Fruit fly (Drosophila melanogaster) whole organism, embryonic: Measurements from ENCODE around the gene Tbcc.

ENCODE experiments used
- Atf-2 ChIP-seq: fragments of 200-800 bp; sonication (Bioruptor generic); optimal IDR thresholded peaks from 2 replicates; lab custom pipeline; 2016; ENCODE audit warnings: missing biosample characterization, missing genetic modification characterization
- Blimp-1 ChIP-seq: fragments of 200-800 bp; sonication (Bioruptor generic); optimal IDR thresholded peaks from 3 replicates; lab custom pipeline; 2018; ENCODE audit warnings: missing biosample characterization, missing genetic modification characterization, mild to moderate bottlenecking, moderate library complexity, missing genetic modification reagents
- CG1024 ChIP-seq: fragments of 200-800 bp; sonication (Bioruptor generic); IDR thresholded peaks from 2 replicates; pipeline ENCODE4 v1.3.6; 2022; ENCODE audit warnings: missing biosample characterization, missing genetic modification characterization
- CG11560 ChIP-seq: fragments of 200-800 bp; sonication (Bioruptor generic); IDR thresholded peaks from 3 replicates; pipeline ENCODE4 v1.3.6; 2022; ENCODE audit warnings: missing biosample characterization, missing genetic modification characterization
- CG12744 ChIP-seq: fragments of 200-800 bp; sonication (Bioruptor generic); optimal IDR thresholded peaks from 2 replicates; lab custom pipeline; 2016; ENCODE audit warnings: missing biosample characterization, missing genetic modification characterization
- CG13287 ChIP-seq: fragments of 200-800 bp; sonication (Bioruptor generic); IDR thresholded peaks from 2 replicates; pipeline ENCODE4 v1.3.6; 2022; ENCODE audit warnings: missing biosample characterization, missing genetic modification characterization; ENCODE audit not compliant: partially characterized antibody
- CG15479 ChIP-seq: fragments of 200-800 bp; sonication (Bioruptor generic); optimal IDR thresholded peaks from 3 replicates; lab custom pipeline; 2019; ENCODE audit warnings: missing biosample characterization, mild to moderate bottlenecking, missing genetic modification characterization, moderate library complexity
- CG15601 ChIP-seq: fragments of 200-800 bp; sonication (Bioruptor generic); optimal IDR thresholded peaks from 3 replicates; lab custom pipeline; 2019; ENCODE audit warnings: missing biosample characterization, mild to moderate bottlenecking, missing genetic modification characterization, moderate library complexity
- CG1603 ChIP-seq: fragments of 200-800 bp; sonication (Bioruptor generic); optimal IDR thresholded peaks from 2 replicates; lab custom pipeline; 2019; ENCODE audit warnings: missing biosample characterization, mild to moderate bottlenecking, missing genetic modification characterization, moderate library complexity
- CG18619 ChIP-seq: fragments of 200-800 bp; sonication (Bioruptor generic); optimal IDR thresholded peaks from 3 replicates; lab custom pipeline; 2017; ENCODE audit warnings: missing biosample characterization, mild to moderate bottlenecking, missing genetic modification characterization
- CG4617 ChIP-seq: fragments of 200-800 bp; sonication (Bioruptor generic); optimal IDR thresholded peaks from 3 replicates; lab custom pipeline; 2016; ENCODE audit warnings: missing biosample characterization, missing genetic modification characterization, borderline replicate concordance
- CG6272 ChIP-seq: fragments of 200-800 bp; sonication (Bioruptor generic); IDR thresholded peaks from 2 replicates; pipeline ENCODE4 v1.3.6; 2022; ENCODE audit warnings: missing biosample characterization, missing genetic modification characterization
- CG9876 ChIP-seq: fragments of 200-800 bp; sonication (Bioruptor generic); optimal IDR thresholded peaks from 2 replicates; lab custom pipeline; 2016; ENCODE audit warnings: missing biosample characterization, missing genetic modification characterization
- CG9932 ChIP-seq: fragments of 200-800 bp; sonication (Bioruptor generic); IDR thresholded peaks from 2 replicates; pipeline ENCODE4 v1.3.6; 2022; ENCODE audit warnings: missing biosample characterization, missing genetic modification characterization
- CTCF ChIP-seq: fragments of 200-800 bp; sonication (Bioruptor generic); optimal IDR thresholded peaks from 2 replicates; lab custom pipeline; 2017; ENCODE audit warnings: missing biosample characterization, mild to moderate bottlenecking, missing genetic modification characterization, moderate library complexity
- Doc3 ChIP-seq: fragments of 200-800 bp; sonication (Bioruptor generic); IDR thresholded peaks from 3 replicates; pipeline ENCODE4 v1.3.6; 2022; ENCODE audit warnings: missing biosample characterization, missing genetic modification characterization; ENCODE audit not compliant: partially characterized antibody
- ERR ChIP-seq: fragments of 200-800 bp; sonication (Bioruptor generic); optimal IDR thresholded peaks from 2 replicates; lab custom pipeline; 2016; ENCODE audit warnings: missing biosample characterization, missing genetic modification characterization
- Fer3 ChIP-seq: fragments of 200-800 bp; sonication (Bioruptor generic); optimal IDR thresholded peaks from 2 replicates; lab custom pipeline; 2018; ENCODE audit warnings: missing biosample characterization, mild to moderate bottlenecking, missing genetic modification characterization, moderate library complexity
- HHEX ChIP-seq: fragments of 200-800 bp; sonication (Bioruptor generic); optimal IDR thresholded peaks from 3 replicates; lab custom pipeline; 2017; ENCODE audit warnings: missing biosample characterization, mild to moderate bottlenecking, missing genetic modification characterization, missing genetic modification reagents
- HLH4C ChIP-seq: fragments of 200-800 bp; sonication (Bioruptor generic); IDR thresholded peaks from 3 replicates; pipeline ENCODE4 v1.3.6; 2022; ENCODE audit warnings: missing biosample characterization, missing genetic modification characterization; ENCODE audit not compliant: partially characterized antibody
- Hr51 ChIP-seq, 2 experiments: fragments of 200-800 bp; sonication (Bioruptor generic); optimal IDR thresholded peaks; 2 replicates in 1 of 2; 3 replicates in 1 of 2; lab custom pipeline; 2016 to 2018; ENCODE audit warnings: missing biosample characterization in 2 of 2, missing genetic modification characterization in 2 of 2, mild to moderate bottlenecking in 1 of 2, moderate library complexity in 1 of 2
- MTF-1 ChIP-seq: fragments of 200-800 bp; sonication (Bioruptor generic); optimal IDR thresholded peaks from 2 replicates; lab custom pipeline; 2018; ENCODE audit warnings: missing biosample characterization, mild to moderate bottlenecking, missing genetic modification characterization, borderline replicate concordance
- Oli ChIP-seq: fragments of 200-800 bp; sonication (Bioruptor generic); optimal IDR thresholded peaks from 2 replicates; lab custom pipeline; 2018; ENCODE audit warnings: missing biosample characterization, mild to moderate bottlenecking, missing genetic modification characterization, moderate library complexity
- PHDP ChIP-seq: fragments of 200-800 bp; sonication (Bioruptor generic); optimal IDR thresholded peaks from 3 replicates; lab custom pipeline; 2018; ENCODE audit warnings: missing biosample characterization, mild to moderate bottlenecking, missing genetic modification characterization, moderate library complexity
- Taf1 ChIP-seq: fragments of 200-800 bp; sonication (Bioruptor generic); IDR thresholded peaks from 2 replicates; pipeline ENCODE4 v1.3.6; 2022; ENCODE audit warnings: missing biosample characterization, missing genetic modification characterization
- Trl ChIP-seq, 3 experiments: fragments of >200 bp in 2 of 3; fragments of 200-800 bp in 1 of 3; sonication (Bioruptor generic) in 1 of 3; optimal IDR thresholded peaks; 2 replicates in 1 of 3; 3 replicates in 2 of 3; lab custom pipeline; 2016 to 2017; ENCODE audit warnings: missing biosample characterization in 1 of 3, missing genetic modification characterization in 1 of 3
- al ChIP-seq: fragments of 200-800 bp; sonication (Bioruptor generic); IDR thresholded peaks from 2 replicates; pipeline ENCODE4 v1.3.6; 2022; ENCODE audit warnings: missing biosample characterization, missing genetic modification characterization
- bowl ChIP-seq: fragments of 200-800 bp; sonication (Bioruptor generic); IDR thresholded peaks from 2 replicates; pipeline ENCODE4 v1.3.6; 2022; ENCODE audit warnings: missing biosample characterization, missing genetic modification characterization
- cg ChIP-seq: fragments of 200-800 bp; sonication (Bioruptor generic); optimal IDR thresholded peaks from 3 replicates; lab custom pipeline; 2019; ENCODE audit warnings: missing biosample characterization, mild to moderate bottlenecking, missing genetic modification characterization, moderate library complexity
- chinmo ChIP-seq: fragments of 200-800 bp; sonication (Bioruptor generic); IDR thresholded peaks from 4 replicates; pipeline ENCODE4 v1.3.6; 2022; ENCODE audit warnings: missing biosample characterization, missing genetic modification characterization; ENCODE audit not compliant: partially characterized antibody
- ci ChIP-seq: fragments of 200-800 bp; sonication (Bioruptor generic); IDR thresholded peaks from 3 replicates; pipeline ENCODE4 v1.3.6; 2022; ENCODE audit warnings: missing biosample characterization, missing genetic modification characterization
- crol ChIP-seq: fragments of 200-800 bp; sonication (Bioruptor generic); IDR thresholded peaks from 2 replicates; pipeline ENCODE4 v1.3.6; 2022; ENCODE audit warnings: missing biosample characterization, missing genetic modification characterization
- fd64A ChIP-seq: fragments of 200-800 bp; sonication (Bioruptor generic); optimal IDR thresholded peaks from 3 replicates; lab custom pipeline; 2018; ENCODE audit warnings: missing biosample characterization, mild to moderate bottlenecking, missing genetic modification characterization
- ftz-f1 ChIP-seq: fragments of 200-800 bp; sonication (Bioruptor generic); optimal IDR thresholded peaks from 2 replicates; lab custom pipeline; 2016; ENCODE audit warnings: missing biosample characterization, missing genetic modification characterization
- gfzf ChIP-seq: fragments of 200-800 bp; sonication (Bioruptor generic); optimal IDR thresholded peaks from 2 replicates; lab custom pipeline; 2016; ENCODE audit warnings: missing biosample characterization, mild to moderate bottlenecking, missing genetic modification characterization, moderate library complexity
- jigr1 ChIP-seq: fragments of 200-800 bp; sonication (Bioruptor generic); IDR thresholded peaks from 3 replicates; pipeline ENCODE4 v1.3.6; 2022; ENCODE audit warnings: missing biosample characterization, missing genetic modification characterization
- kni ChIP-seq: fragments of 200-800 bp; sonication (Bioruptor generic); optimal IDR thresholded peaks from 3 replicates; lab custom pipeline; 2017; ENCODE audit warnings: mild to moderate bottlenecking, missing biosample characterization, missing genetic modification reagents, missing genetic modification characterization
- knrl ChIP-seq: fragments of 200-800 bp; sonication (Bioruptor generic); IDR thresholded peaks from 3 replicates; pipeline ENCODE4 v1.3.6; 2022; ENCODE audit warnings: missing biosample characterization, missing genetic modification characterization; ENCODE audit not compliant: partially characterized antibody
- lab ChIP-seq: fragments of 200-800 bp; sonication (Bioruptor generic); optimal IDR thresholded peaks from 3 replicates; lab custom pipeline; 2017; ENCODE audit warnings: missing biosample characterization, missing genetic modification characterization, mild to moderate bottlenecking, moderate library complexity, missing genetic modification reagents
- p53 ChIP-seq: fragments of 200-800 bp; sonication (Bioruptor generic); optimal IDR thresholded peaks from 2 replicates; lab custom pipeline; 2016; ENCODE audit warnings: missing biosample characterization, missing genetic modification characterization
- psq ChIP-seq: fragments of 200-800 bp; sonication (Bioruptor generic); optimal IDR thresholded peaks from 2 replicates; lab custom pipeline; 2017; ENCODE audit warnings: missing biosample characterization, missing genetic modification characterization
- sqz ChIP-seq: fragments of 200-800 bp; sonication (Bioruptor generic); optimal IDR thresholded peaks from 3 replicates; lab custom pipeline; 2018; ENCODE audit warnings: missing biosample characterization, mild to moderate bottlenecking, missing genetic modification characterization
- sr ChIP-seq: fragments of 200-800 bp; sonication (Bioruptor generic); IDR thresholded peaks from 3 replicates; pipeline ENCODE4 v1.3.6; 2022; ENCODE audit warnings: missing biosample characterization, missing genetic modification characterization
- tna ChIP-seq: fragments of 200-800 bp; sonication (Bioruptor generic); IDR thresholded peaks from 2 replicates; pipeline ENCODE4 v1.3.6; 2022; ENCODE audit warnings: missing biosample characterization, missing genetic modification characterization; ENCODE audit not compliant: partially characterized antibody
- unc-4 ChIP-seq: fragments of 200-800 bp; sonication (Bioruptor generic); IDR thresholded peaks from 2 replicates; pipeline ENCODE4 v1.3.6; 2022; ENCODE audit warnings: missing biosample characterization, missing genetic modification characterization; ENCODE audit not compliant: partially characterized antibody
- vvl ChIP-seq: fragments of 200-800 bp; sonication (Bioruptor generic); IDR thresholded peaks from 2 replicates; pipeline ENCODE4 v1.3.6; 2022; ENCODE audit warnings: missing biosample characterization, missing genetic modification characterization
- wdn ChIP-seq: fragments of 200-800 bp; sonication (Bioruptor generic); IDR thresholded peaks from 2 replicates; pipeline ENCODE4 v1.3.6; 2022; ENCODE audit warnings: missing biosample characterization, missing genetic modification characterization
- yki ChIP-seq: fragments of >200 bp; optimal IDR thresholded peaks from 3 replicates; lab custom pipeline; 2018

Tbcc gene

DNA sequence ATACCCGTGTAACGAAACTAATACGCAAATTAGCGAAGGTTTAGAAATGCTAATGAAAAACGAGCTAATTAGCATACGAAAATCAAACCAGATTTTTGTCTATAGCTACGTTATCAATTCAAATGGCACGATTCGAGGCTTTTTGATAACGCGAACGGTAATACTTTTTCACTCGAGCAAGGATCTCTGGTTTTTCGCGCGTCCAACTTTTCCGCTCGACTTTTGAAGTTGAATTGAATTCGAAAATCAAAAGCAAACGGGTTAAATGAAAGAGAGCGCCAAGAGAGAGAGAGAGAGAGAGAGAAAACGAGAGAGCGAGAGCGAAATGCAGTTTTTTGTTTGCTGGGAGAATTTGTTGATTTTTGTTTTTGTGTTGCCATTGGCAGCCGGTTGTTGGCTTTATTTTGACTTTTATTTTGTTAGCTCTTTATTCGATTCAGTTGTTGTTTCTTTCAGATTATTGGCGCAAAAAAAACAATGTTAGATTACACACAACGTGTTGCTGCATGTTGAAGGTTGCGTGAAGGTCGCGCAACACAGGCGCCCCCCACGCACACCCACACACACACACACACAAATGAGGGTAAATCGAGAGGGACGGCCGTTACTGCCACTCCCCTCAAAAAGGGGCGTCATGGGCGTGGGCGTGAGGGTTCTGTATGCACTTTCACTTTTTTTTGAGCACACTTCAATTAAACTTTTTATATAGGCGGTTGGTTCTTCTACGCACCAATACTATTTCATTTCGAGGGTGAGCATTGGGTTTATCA is 9.7 kb upstream of the Tbcc start (continued):
- TF ChIP-seq kni (GFP tag; lab: Kevin White, UChicago) (peak; percentile 18), Atf-2 (no peak), CG18619 (GFP tag; lab: Kevin White, UChicago) (no peak), CG11560 (tag; lab: Robert Waterston, UW) (no peak), lab (GFP tag; lab: Kevin White, UChicago) (no peak), Oli (tag; lab: Kevin White, UChicago) (no peak), Fer3 (tag; lab: Kevin White, UChicago) (peak; percentile 4), CG6272 (GFP tag; lab: Robert Waterston, UW) (no peak), yki (lab: Kevin White, UChicago) (peak; percentile 75), HLH4C (GFP tag; lab: Robert Waterston, UW) (no peak), CG1024 (GFP tag; lab: Robert Waterston, UW) (no peak), CG1603 (tag; lab: Kevin White, UChicago) (no peak), sqz (GFP tag; lab: Kevin White, UChicago) (peak; percentile 80), gfzf (GFP tag; lab: Kevin White, UChicago) (peak; percentile 20), ERR (GFP tag; lab: Kevin White, UChicago) (peak; percentile 99), cg (GFP tag; lab: Kevin White, UChicago) (peak; percentile 78), wdn (GFP tag; lab: Robert Waterston, UW) (no peak), ftz-f1 (peak; percentile 90), CTCF (GFP tag; lab: Kevin White, UChicago) (peak; percentile 22), p53 (GFP tag; lab: Kevin White, UChicago) (peak; percentile 91), PHDP (peak; percentile 5), chinmo (GFP tag; lab: Robert Waterston, UW) (peak; percentile 94; the same call in 2 of the 4 replicates), Doc3 (GFP tag; lab: Robert Waterston, UW) (peak; percentile 54; the same call in 1 of the 3 replicates), Taf1 (GFP tag; lab: Robert Waterston, UW) (no peak), CG13287 (peak; percentile 34), tna (GFP tag; lab: Robert Waterston, UW) (0 out of 2 replicates have a peak, but pooled peaks have one; percentile 21), CG4617 (GFP tag; lab: Kevin White, UChicago) (no peak), vvl (GFP tag; lab: Robert Waterston, UW) (peak; percentile 63; the same call in 1 of the 2 replicates), MTF-1 (GFP tag; lab: Kevin White, UChicago) (no peak), CG9876 (GFP tag; lab: Kevin White, UChicago) (no peak), CG12744 (GFP tag; lab: Kevin White, UChicago) (no peak), unc-4 (GFP tag; lab: Robert Waterston, UW) (peak; percentile 27; the same call in 1 of the 2 replicates), psq (GFP tag; lab: Kevin White, UChicago) (no peak), Hr51 (GFP tag; optimal IDR thresholded peaks at IDR 0.05; lab: Kevin White, UChicago) (no peak), CG9932 (GFP tag; lab: Robert Waterston, UW) (no peak), fd64A (GFP tag; lab: Kevin White, UChicago) (peak; percentile 19), sr (peak; percentile 92), bowl (no peak), knrl (GFP tag; lab: Robert Waterston, UW) (no peak; the same call in 2 of the 3 replicates), Blimp-1 (GFP tag; lab: Kevin White, UChicago) (peak; percentile 94), Trl (optimal IDR thresholded peaks at IDR 0.05; lab: Kevin White, UChicago) (peak; percentile 93 to 99), Trl (GFP tag; optimal IDR thresholded peaks at IDR 0.05; lab: Kevin White, UChicago) (peak; percentile 44), jigr1 (GFP tag; lab: Robert Waterston, UW) (no peak), HHEX (GFP tag; lab: Kevin White, UChicago) (peak; percentile 35), ci (no peak), CG15601 (tag; lab: Kevin White, UChicago) (peak; percentile 7), crol (GFP tag; lab: Robert Waterston, UW) (peak; percentile 35; the same call in 1 of the 2 replicates), al (GFP tag; lab: Robert Waterston, UW) (no peak), CG15479 (GFP tag; lab: Kevin White, UChicago) (peak; percentile 10)
